Worm (Caenorhabditis elegans) whole organism, early embryonic: ENCODE measurements around the gene Y57A10C.10.

Experiments used
- F13C5.2 ChIP-seq: sonication (generic microtip); optimal IDR thresholded peaks from 2 replicates; lab custom pipeline; 2017; ENCODE audit warnings: mild to moderate bottlenecking, missing genetic modification characterization, inconsistent platforms, missing compliant biosample characterization
- aly-1 ChIP-seq: sonication (generic microtip); optimal IDR thresholded peaks from 2 replicates; lab custom pipeline; 2016; ENCODE audit warnings: missing genetic modification characterization, missing compliant biosample characterization
- ama-1 ChIP-seq: fragments of 150-350 bp; optimal IDR thresholded peaks from 2 replicates; lab custom pipeline; 2014
- ceh-13 ChIP-seq: fragments of 200-800 bp; sonication (Bioruptor generic); optimal IDR thresholded peaks from 2 replicates; lab custom pipeline; 2018; ENCODE audit warnings: mild to moderate bottlenecking, missing genetic modification characterization, missing compliant biosample characterization
- pes-1 ChIP-seq: fragments of 200-800 bp; sonication (Bioruptor generic); IDR thresholded peaks from 2 replicates; pipeline ENCODE4 v1.3.6; 2022; ENCODE audit warnings: missing genetic modification reagents, missing genetic modification characterization, missing compliant biosample characterization
- tbx-11 ChIP-seq: fragments of 200-800 bp; sonication (Bioruptor generic); IDR thresholded peaks from 2 replicates; pipeline ENCODE4 v1.3.6; 2022; ENCODE audit warnings: missing genetic modification characterization, missing compliant biosample characterization

DNA sequence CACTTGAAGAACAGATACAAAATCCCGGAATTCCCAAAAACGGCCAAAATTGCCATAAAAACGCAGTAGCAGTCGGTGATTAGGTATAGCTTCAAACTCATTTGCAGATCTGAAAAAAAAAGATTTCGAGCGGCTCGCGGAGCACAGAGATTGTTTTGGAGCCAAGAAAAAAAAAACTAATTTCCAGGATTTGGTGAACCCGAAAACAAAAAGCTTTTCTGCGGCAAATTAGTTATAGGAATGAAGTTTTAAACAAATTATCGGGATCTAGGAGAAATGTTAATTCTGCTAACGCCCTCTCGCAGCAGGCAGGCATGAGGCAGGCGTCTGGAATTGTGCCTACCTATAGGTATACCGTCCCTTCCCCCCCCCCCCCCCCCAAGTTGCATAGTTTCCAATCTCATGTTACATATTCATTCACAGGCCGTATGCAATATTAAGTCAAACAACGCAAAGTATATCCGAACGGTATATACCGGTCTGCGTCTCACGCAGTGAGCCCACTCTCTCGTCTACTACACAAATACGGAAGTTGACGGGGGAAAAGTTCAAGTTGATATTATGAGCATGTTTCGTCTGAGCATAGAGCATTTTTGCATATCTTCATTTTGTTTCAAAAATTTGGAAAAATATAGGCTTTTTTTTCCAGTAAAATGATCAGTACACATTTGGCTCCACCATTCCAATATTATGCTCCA is 3.8 kb upstream of the Y57A10C.10 start, which contains the start of the genes W05H5.1 and pitr-6:
- TF ChIP-seq ama-1 (lab: Kevin White, UChicago): no peak
- no peak for TF ChIP-seq aly-1
- no peak for TF ChIP-seq pes-1 (GFP tag; lab: Robert Waterston, UW)
- TF ChIP-seq ceh-13 (GFP tag; lab: Kevin White, UChicago): no peak
- no peak for TF ChIP-seq F13C5.2
- TF ChIP-seq tbx-11: no peak
